Worm (Caenorhabditis elegans): Measurements from ENCODE around the gene W04G3.7.

The W04G3.7 gene

ce11 chrX:11085162-11085561 is at the start of gene W04G3.7:
Gene W04G3.7, minus strand, starts transcription at chrX:11085262.
- no peak for TF ChIP-seq tbx-2 (tag; optimal IDR thresholded peaks at IDR 0.05)
- TF ChIP-seq gmeb-2 (tag; optimal IDR thresholded peaks at IDR 0.05) = no peak
- no peak for TF ChIP-seq unc-86 (tag; optimal IDR thresholded peaks at IDR 0.05)
- TF ChIP-seq ttx-3 (tag; optimal IDR thresholded peaks at IDR 0.05) = no peak
- no peak for TF ChIP-seq lin-11 (tag; optimal IDR thresholded peaks at IDR 0.05)
- TF ChIP-seq lim-6 (tag; optimal IDR thresholded peaks at IDR 0.05) = no peak
- TF ChIP-seq hlh-15 (tag; optimal IDR thresholded peaks at IDR 0.05) = no peak
- no peak for TF ChIP-seq pha-2 (tag; optimal IDR thresholded peaks at IDR 0.05)
- no peak for TF ChIP-seq fax-1 (tag; optimal IDR thresholded peaks at IDR 0.05)

ce11 chrX:11132260-11132659 is 47.2 kb upstream of the W04G3.7 start:
- TF ChIP-seq elt-2 (tag; optimal IDR thresholded peaks at IDR 0.05) (peak; percentile 49), zip-5 (tag; optimal IDR thresholded peaks at IDR 0.05) (no peak)

ce11 chrX:11126259-11126658 is 41.2 kb upstream of the W04G3.7 start:
- no peak for TF ChIP-seq zip-5 (tag; optimal IDR thresholded peaks at IDR 0.05)
- no peak for TF ChIP-seq ceh-34 (tag; optimal IDR thresholded peaks at IDR 0.05)
- no peak for TF ChIP-seq lim-6 (tag; optimal IDR thresholded peaks at IDR 0.05)
- no peak for TF ChIP-seq ceh-2 (tag; optimal IDR thresholded peaks at IDR 0.05)
- no peak for TF ChIP-seq ceh-9 (tag; optimal IDR thresholded peaks at IDR 0.05)

- TF ChIP-seq ceh-6 (GFP tag; optimal IDR thresholded peaks at IDR 0.05) = no peak
- no peak for TF ChIP-seq ceh-22 (tag; optimal IDR thresholded peaks at IDR 0.05)
- TF ChIP-seq lim-6 (tag; optimal IDR thresholded peaks at IDR 0.05) = no peak
- no peak for TF ChIP-seq nhr-11 (tag; optimal IDR thresholded peaks at IDR 0.05)
- no peak for TF ChIP-seq C08G9.2 (tag; optimal IDR thresholded peaks at IDR 0.05)
- TF ChIP-seq fkh-6 (tag; optimal IDR thresholded peaks at IDR 0.05) = no peak
- no peak for TF ChIP-seq sdc-2 (tag; optimal IDR thresholded peaks at IDR 0.05)
- no peak for TF ChIP-seq ceh-48 (tag; optimal IDR thresholded peaks at IDR 0.05)
- no peak for TF ChIP-seq dmd-4 (tag; optimal IDR thresholded peaks at IDR 0.05; ENCODE audit: borderline replicate concordance)
- no peak for TF ChIP-seq syd-9 (tag; optimal IDR thresholded peaks at IDR 0.05)
- no peak for TF ChIP-seq unc-42 (tag; optimal IDR thresholded peaks at IDR 0.05)
- no peak for TF ChIP-seq ceh-19 (GFP tag; optimal IDR thresholded peaks at IDR 0.05)
- no peak for TF ChIP-seq unc-3 (GFP tag; conservative IDR thresholded peaks at IDR 0.05)
- TF ChIP-seq unc-3 (tag; optimal IDR thresholded peaks at IDR 0.05) = no peak
- TF ChIP-seq elt-2 (tag; optimal IDR thresholded peaks at IDR 0.05) = no peak
- TF ChIP-seq ref-2 (tag; optimal IDR thresholded peaks at IDR 0.05) = no peak
- no peak for TF ChIP-seq ceh-2 (tag; optimal IDR thresholded peaks at IDR 0.05)
- TF ChIP-seq ceh-31 (tag; optimal IDR thresholded peaks at IDR 0.05) = no peak
- TF ChIP-seq mec-3 (tag; optimal IDR thresholded peaks at IDR 0.05; ENCODE audit: borderline replicate concordance) = no peak
- no peak for TF ChIP-seq ceh-45 (GFP tag; IDR thresholded peaks at IDR 0.05)
- no peak for TF ChIP-seq ceh-14 (tag; optimal IDR thresholded peaks at IDR 0.05)
These were observed 40.5 kb upstream of the W04G3.7 start, which contains the start of gene alr-1 for ce11 chrX:11125520-11125919. Gene alr-1, minus strand, starts transcription at chrX:11125620.

- TF ChIP-seq lin-11 (tag; optimal IDR thresholded peaks at IDR 0.05) = no peak
- peak; percentile 11 for TF ChIP-seq ref-2 (tag; optimal IDR thresholded peaks at IDR 0.05)
These were observed 38.9 kb upstream of the W04G3.7 start for ce11 chrX:11123998-11124397.

- TF ChIP-seq unc-42 (tag; optimal IDR thresholded peaks at IDR 0.05) = no peak
- no peak for TF ChIP-seq che-1 (tag; optimal IDR thresholded peaks at IDR 0.05)
- no peak for TF ChIP-seq pha-2 (tag; optimal IDR thresholded peaks at IDR 0.05)
- no peak for TF ChIP-seq dmd-4 (tag; optimal IDR thresholded peaks at IDR 0.05; ENCODE audit: borderline replicate concordance)
- TF ChIP-seq hlh-6 (tag; optimal IDR thresholded peaks at IDR 0.05) = no peak
- TF ChIP-seq pha-4 (tag; optimal IDR thresholded peaks at IDR 0.05) = no peak
- TF ChIP-seq hlh-13 (GFP tag; optimal IDR thresholded peaks at IDR 0.05) = no peak
- TF ChIP-seq ets-4 (tag; optimal IDR thresholded peaks at IDR 0.05) = no peak
- TF ChIP-seq npax-4 (tag; optimal IDR thresholded peaks at IDR 0.05) = no peak
- TF ChIP-seq T23F11.4 (GFP tag; optimal IDR thresholded peaks at IDR 0.05) = no peak
- TF ChIP-seq ceh-18 (tag; optimal IDR thresholded peaks at IDR 0.05) = no peak
- TF ChIP-seq nhr-232 (tag; optimal IDR thresholded peaks at IDR 0.05) = no peak
- no peak for TF ChIP-seq unc-86 (tag; optimal IDR thresholded peaks at IDR 0.05)
- TF ChIP-seq K02D7.2 (tag; optimal IDR thresholded peaks at IDR 0.05) = no peak
These were observed 37.4 kb upstream of the W04G3.7 start for ce11 chrX:11122412-11122811.

Data from whole organism, late embryonic.